Worm (Caenorhabditis elegans) whole organism, L3 larva: Measurements from ENCODE around the gene adt-3.

ENCODE experiments used
- R02D3.7 ChIP-seq: fragments of 150-350 bp; optimal IDR thresholded peaks from 2 replicates; lab custom pipeline; 2014; ENCODE audit warnings: missing biosample characterization, missing genetic modification characterization
- ZK546.5 ChIP-seq: sonication (generic microtip); optimal IDR thresholded peaks from 2 replicates; lab custom pipeline; 2017; ENCODE audit warnings: missing biosample characterization, missing genetic modification characterization
- aly-2 ChIP-seq: fragments of 150-350 bp; optimal IDR thresholded peaks from 2 replicates; lab custom pipeline; 2014; ENCODE audit warnings: missing biosample characterization, missing genetic modification characterization
- ama-1 ChIP-seq: fragments of 150-350 bp; optimal IDR thresholded peaks from 2 replicates; lab custom pipeline; 2018
- ceh-16 ChIP-seq: sonication (generic microtip); optimal IDR thresholded peaks from 2 replicates; lab custom pipeline; 2017; ENCODE audit warnings: missing biosample characterization, missing genetic modification characterization
- ceh-28 ChIP-seq: fragments of 150-350 bp; optimal IDR thresholded peaks from 2 replicates; lab custom pipeline; 2014; ENCODE audit warnings: missing biosample characterization, missing genetic modification reagents, missing genetic modification characterization
- ceh-82 ChIP-seq: fragments of 150-350 bp; optimal IDR thresholded peaks from 2 replicates; lab custom pipeline; 2014; ENCODE audit warnings: missing biosample characterization, missing genetic modification characterization
- ceh-9 ChIP-seq: sonication (generic microtip); optimal IDR thresholded peaks from 2 replicates; lab custom pipeline; 2018; ENCODE audit warnings: missing biosample characterization, missing genetic modification characterization
- daf-12 ChIP-seq: fragments of 150-350 bp; optimal IDR thresholded peaks from 2 replicates; lab custom pipeline; 2014; ENCODE audit warnings: missing biosample characterization, missing genetic modification reagents, missing genetic modification characterization
- egl-27 ChIP-seq: sonication (generic microtip); optimal IDR thresholded peaks from 4 replicates; lab custom pipeline; 2017; ENCODE audit warnings: missing biosample characterization, missing genetic modification reagents, missing genetic modification characterization
- elt-2 ChIP-seq: sonication (generic microtip); optimal IDR thresholded peaks from 2 replicates; lab custom pipeline; 2016; ENCODE audit warnings: missing genetic modification reagents, mild to moderate bottlenecking, missing genetic modification characterization, missing compliant biosample characterization
- elt-3 ChIP-seq, 3 experiments: fragments of 150-350 bp in 1 of 3; sonication (generic microtip) in 2 of 3; optimal IDR thresholded peaks; 2 replicates in 2 of 3; 4 replicates in 1 of 3; lab custom pipeline; 2014 to 2017; ENCODE audit warnings: missing biosample characterization in 3 of 3, missing genetic modification characterization in 3 of 3
- fkh-10 ChIP-seq: sonication (generic microtip); optimal IDR thresholded peaks from 2 replicates; lab custom pipeline; 2017; ENCODE audit warnings: missing biosample characterization, missing genetic modification reagents, missing genetic modification characterization
- fos-1 ChIP-seq: fragments of 150-350 bp; optimal IDR thresholded peaks from 2 replicates; lab custom pipeline; 2014; ENCODE audit warnings: missing biosample characterization, missing genetic modification characterization
- hmg-11 ChIP-seq: sonication (generic microtip); optimal IDR thresholded peaks from 2 replicates; lab custom pipeline; 2016; ENCODE audit warnings: missing genetic modification characterization, missing compliant biosample characterization
- lin-15B ChIP-seq: fragments of 150-350 bp; optimal IDR thresholded peaks from 2 replicates; lab custom pipeline; 2014; ENCODE audit warnings: missing biosample characterization, missing genetic modification characterization
- lin-39 ChIP-seq: fragments of 150-350 bp; optimal IDR thresholded peaks from 2 replicates; lab custom pipeline; 2018; ENCODE audit warnings: missing biosample characterization, missing genetic modification reagents, missing genetic modification characterization
- mdl-1 ChIP-seq: fragments of 150-350 bp; optimal IDR thresholded peaks from 2 replicates; lab custom pipeline; 2014; ENCODE audit warnings: missing biosample characterization, missing genetic modification characterization
- mml-1 ChIP-seq: fragments of 150-350 bp; sonication (generic microtip); optimal IDR thresholded peaks from 3 replicates; lab custom pipeline; 2014; ENCODE audit warnings: missing biosample characterization, missing genetic modification characterization
- nfya-1 ChIP-seq: sonication (generic microtip); optimal IDR thresholded peaks from 2 replicates; lab custom pipeline; 2017; ENCODE audit warnings: missing genetic modification characterization, mild to moderate bottlenecking, missing compliant biosample characterization, antibody characterized with exemption, moderate library complexity; ENCODE audit not compliant: insufficient read depth
- nhr-11 ChIP-seq: fragments of 150-350 bp; optimal IDR thresholded peaks from 2 replicates; lab custom pipeline; 2014; ENCODE audit warnings: missing biosample characterization, missing genetic modification characterization
- nhr-12 ChIP-seq: fragments of 150-350 bp; optimal IDR thresholded peaks from 2 replicates; lab custom pipeline; 2014; ENCODE audit warnings: missing biosample characterization, missing genetic modification characterization
- nhr-237 ChIP-seq: fragments of 150-350 bp; optimal IDR thresholded peaks from 2 replicates; lab custom pipeline; 2014; ENCODE audit warnings: missing biosample characterization, missing genetic modification characterization
- nhr-25 ChIP-seq: sonication (generic microtip); optimal IDR thresholded peaks from 2 replicates; lab custom pipeline; 2017; ENCODE audit warnings: missing biosample characterization, missing genetic modification characterization
- nhr-43 ChIP-seq: sonication (generic microtip); optimal IDR thresholded peaks from 2 replicates; lab custom pipeline; 2016; ENCODE audit warnings: mild to moderate bottlenecking, missing genetic modification characterization, missing compliant biosample characterization; ENCODE audit not compliant: poor library complexity, severe bottlenecking
- nhr-67 ChIP-seq: fragments of 150-350 bp; optimal IDR thresholded peaks from 2 replicates; lab custom pipeline; 2014; ENCODE audit warnings: missing biosample characterization, missing genetic modification characterization
- nhr-77 ChIP-seq: fragments of 150-350 bp; optimal IDR thresholded peaks from 2 replicates; lab custom pipeline; 2014; ENCODE audit warnings: missing biosample characterization, missing genetic modification characterization
- pqm-1 ChIP-seq: fragments of 150-350 bp; optimal IDR thresholded peaks from 2 replicates; lab custom pipeline; 2017; ENCODE audit warnings: missing biosample characterization, missing genetic modification characterization, inconsistent platforms
- sea-2 ChIP-seq: fragments of 150-350 bp; sonication (generic microtip); optimal IDR thresholded peaks from 4 replicates; lab custom pipeline; 2014; ENCODE audit warnings: missing biosample characterization, missing genetic modification reagents, missing genetic modification characterization
- skn-1 ChIP-seq: fragments of 150-350 bp; optimal IDR thresholded peaks from 2 replicates; lab custom pipeline; 2014; ENCODE audit warnings: missing biosample characterization, missing genetic modification characterization
- snpc-4 ChIP-seq: fragments of 150-350 bp; optimal IDR thresholded peaks from 2 replicates; lab custom pipeline; 2014; ENCODE audit warnings: missing biosample characterization, missing genetic modification characterization
- tbx-2 ChIP-seq: sonication (generic microtip); optimal IDR thresholded peaks from 2 replicates; lab custom pipeline; 2016; ENCODE audit warnings: mild to moderate bottlenecking, missing genetic modification characterization, missing compliant biosample characterization
- unc-62 ChIP-seq: fragments of 150-350 bp; sonication (generic microtip); optimal IDR thresholded peaks from 4 replicates; lab custom pipeline; 2014; ENCODE audit warnings: missing biosample characterization, missing genetic modification reagents, missing genetic modification characterization
- zag-1 ChIP-seq: fragments of 150-350 bp; optimal IDR thresholded peaks from 2 replicates; lab custom pipeline; 2014; ENCODE audit warnings: missing biosample characterization, missing genetic modification characterization
- ztf-4 ChIP-seq: fragments of 150-350 bp; optimal IDR thresholded peaks from 2 replicates; lab custom pipeline; 2014; ENCODE audit warnings: missing biosample characterization, missing genetic modification characterization

The adt-3 gene

ce11 chrX:3917013-3917412 lies 14.4 kb upstream of the adt-3 start, which contains the start of gene T22B2.3:
Gene T22B2.3 (plus strand): TSS chrX:3917313.
- TF ChIP-seq skn-1 (tag; lab: Kevin White, UChicago) (no peak), elt-3 (tag; optimal IDR thresholded peaks at IDR 0.05; lab: Kevin White, UChicago) (no peak), fkh-10 (GFP tag; lab: Kevin White, UChicago) (no peak), hmg-11 (tag; lab: Kevin White, UChicago) (no peak), ceh-16 (tag; lab: Kevin White, UChicago) (no peak), mml-1 (no peak), unc-62 (no peak), nhr-77 (no peak), ceh-28 (tag; lab: Kevin White, UChicago) (no peak), zag-1 (tag; lab: Kevin White, UChicago) (no peak), daf-12 (no peak), nhr-25 (tag; lab: Kevin White, UChicago) (no peak), pqm-1 (tag; lab: Kevin White, UChicago) (no peak), nhr-11 (tag; lab: Kevin White, UChicago) (no peak), elt-2 (no peak)

- TF ChIP-seq ZK546.5 (tag; lab: Kevin White, UChicago) (no peak), daf-12 (no peak), mml-1 (no peak), nhr-237 (tag; lab: Kevin White, UChicago) (no peak)
These were observed 13.3 kb upstream of the adt-3 start for ce11 chrX:3918182-3918581.

ce11 chrX:3919689-3920088 lies 11.8 kb upstream of the adt-3 start:
- TF ChIP-seq lin-15B (tag; lab: Kevin White, UChicago) (no peak), ceh-82 (tag; lab: Kevin White, UChicago) (no peak), ZK546.5 (tag; lab: Kevin White, UChicago) (no peak), sea-2 (no peak), lin-39 (tag; lab: Kevin White, UChicago) (no peak), fkh-10 (GFP tag; lab: Kevin White, UChicago) (no peak), egl-27 (tag; lab: Kevin White, UChicago) (no peak), snpc-4 (no peak)

- TF ChIP-seq nhr-12 (tag; lab: Kevin White, UChicago) (no peak), egl-27 (tag; lab: Kevin White, UChicago) (no peak), snpc-4 (no peak), ceh-9 (tag; lab: Kevin White, UChicago) (no peak), fos-1 (tag; lab: Kevin White, UChicago) (no peak), ztf-4 (tag; lab: Kevin White, UChicago) (no peak), ama-1 (lab: Kevin White, UChicago) (no peak), sea-2 (no peak), tbx-2 (tag; lab: Kevin White, UChicago) (no peak), ZK546.5 (tag; lab: Kevin White, UChicago) (no peak), daf-12 (no peak), unc-62 (no peak), hmg-11 (tag; lab: Kevin White, UChicago) (no peak), nhr-77 (no peak), zag-1 (tag; lab: Kevin White, UChicago) (no peak), nhr-67 (tag; lab: Kevin White, UChicago) (no peak)
These were observed 11.3 kb upstream of the adt-3 start, which contains the start of gene T22B2.2 for ce11 chrX:3920101-3920500. Gene T22B2.2 (plus strand): TSS chrX:3920401.

- TF ChIP-seq elt-3 (tag; optimal IDR thresholded peaks at IDR 0.05; lab: Kevin White, UChicago) (no peak), mdl-1 (tag; lab: Kevin White, UChicago) (no peak), ceh-82 (tag; lab: Kevin White, UChicago) (no peak), ceh-9 (tag; lab: Kevin White, UChicago) (no peak), ztf-4 (tag; lab: Kevin White, UChicago) (no peak), elt-2 (no peak), fkh-10 (GFP tag; lab: Kevin White, UChicago) (no peak), aly-2 (tag; lab: Kevin White, UChicago) (no peak), ama-1 (lab: Kevin White, UChicago) (no peak), nhr-43 (tag; lab: Kevin White, UChicago) (no peak), R02D3.7 (tag; lab: Kevin White, UChicago) (no peak), nfya-1 (no peak)
These were observed 10.7 kb upstream of the adt-3 start for ce11 chrX:3920747-3921146.
